Worm (Caenorhabditis elegans): ENCODE data around the gene nhr-177.

- TF ChIP-seq skn-1 (tag; optimal IDR thresholded peaks at IDR 0.05) = no peak
- TF ChIP-seq pqm-1 (tag; optimal IDR thresholded peaks at IDR 0.05) = no peak
- no peak for TF ChIP-seq ctbp-1 (GFP tag; IDR thresholded peaks at IDR 0.05)
- no peak for TF ChIP-seq aly-2 (tag; optimal IDR thresholded peaks at IDR 0.05)
- no peak for TF ChIP-seq ceh-82 (tag; optimal IDR thresholded peaks at IDR 0.05)
- TF ChIP-seq lin-13 (GFP tag; optimal IDR thresholded peaks at IDR 0.05) = no peak
- TF ChIP-seq fkh-10 (GFP tag; optimal IDR thresholded peaks at IDR 0.05) = no peak
- no peak for TF ChIP-seq jun-1 (tag; optimal IDR thresholded peaks at IDR 0.05)
- TF ChIP-seq ZK546.5 (tag; optimal IDR thresholded peaks at IDR 0.05) = no peak
- TF ChIP-seq nhr-237 (tag; optimal IDR thresholded peaks at IDR 0.05) = no peak
These were observed 21.1 kb downstream of the nhr-177 start, which contains the start of gene Y46H3D.8 for ce11 chrV:1631148-1631547.

All from whole organism, L4 larva.